Worm (Caenorhabditis elegans): ENCODE results near the gene acl-14.

Gene acl-14

DNA sequence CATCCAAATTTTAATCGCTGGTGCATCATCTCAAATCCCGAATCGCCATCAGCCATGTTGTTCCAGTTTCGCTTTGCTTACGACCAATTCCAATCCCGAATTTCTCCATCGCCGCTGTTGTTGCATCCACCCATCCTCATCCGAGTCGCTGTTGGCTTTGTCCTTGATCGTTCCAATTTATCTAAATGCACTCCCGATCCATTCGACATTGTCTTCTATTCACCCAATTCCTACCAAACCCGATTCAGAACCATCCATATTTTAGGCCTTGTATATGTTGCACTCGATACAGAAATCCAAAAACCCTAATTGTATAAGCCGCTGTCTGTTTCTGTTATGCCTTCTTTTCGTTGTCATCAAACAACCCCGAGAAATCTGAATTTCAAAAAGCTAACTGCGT, 6.9 kb upstream of the acl-14 start (continued):
- TF ChIP-seq bed-2 (GFP tag; IDR thresholded peaks at IDR 0.05), result no peak
- no peak for TF ChIP-seq T07F8.4 (tag; optimal IDR thresholded peaks at IDR 0.05)
- TF ChIP-seq ceh-58 (GFP tag; IDR thresholded peaks at IDR 0.05), result 0 out of 2 replicates have a peak, but pooled peaks have one; percentile 86
- TF ChIP-seq D2030.7 (GFP tag; IDR thresholded peaks at IDR 0.05), result peak; percentile 26; the same call in 1 of the 2 replicates
- TF ChIP-seq lin-26 (GFP tag; IDR thresholded peaks at IDR 0.05), result peak; percentile 45
- TF ChIP-seq unc-62 (GFP tag; optimal IDR thresholded peaks at IDR 0.05), result no peak
- no peak for TF ChIP-seq nhr-80 (tag; optimal IDR thresholded peaks at IDR 0.05)
- peak; percentile 72 for TF ChIP-seq ceh-100 (GFP tag; IDR thresholded peaks at IDR 0.05)
- no peak for TF ChIP-seq pha-4 (tag; optimal IDR thresholded peaks at IDR 0.05)
- TF ChIP-seq lsl-1 (GFP tag; optimal IDR thresholded peaks at IDR 0.05), result no peak
- peak; percentile 81 for TF ChIP-seq nfya-2 (GFP tag; IDR thresholded peaks at IDR 0.05)
- no peak for TF ChIP-seq ets-4 (GFP tag; optimal IDR thresholded peaks at IDR 0.05)
- TF ChIP-seq hsf-1 (GFP tag; IDR thresholded peaks at IDR 0.05), result peak; percentile 59; the same call in 1 of the 2 replicates
- TF ChIP-seq egl-18 (GFP tag; IDR thresholded peaks at IDR 0.05), result no peak
- no peak for TF ChIP-seq ztf-26 (tag; optimal IDR thresholded peaks at IDR 0.05)
- TF ChIP-seq let-607 (tag; optimal IDR thresholded peaks at IDR 0.05), result no peak
- peak; percentile 49; the same call in 1 of the 2 replicates for TF ChIP-seq mcd-1 (GFP tag; IDR thresholded peaks at IDR 0.05)
- TF ChIP-seq Y79H2A.3 (GFP tag; conservative IDR thresholded peaks at IDR 0.05), result peak; percentile 92
- peak; percentile 86 for TF ChIP-seq nfyb-1 (GFP tag; IDR thresholded peaks at IDR 0.05)
- no peak for TF ChIP-seq attf-5 (GFP tag; optimal IDR thresholded peaks at IDR 0.05)
- TF ChIP-seq B0336.3 (GFP tag; IDR thresholded peaks at IDR 0.05), result peak; percentile 52
- TF ChIP-seq F39B2.1 (GFP tag; IDR thresholded peaks at IDR 0.05), result peak; percentile 50; the same call in 1 of the 2 replicates
- 0 out of 2 replicates have a peak, but pooled peaks have one; percentile 42 for TF ChIP-seq attf-6 (GFP tag; IDR thresholded peaks at IDR 0.05)
- TF ChIP-seq F22D6.2 (tag; optimal IDR thresholded peaks at IDR 0.05), result no peak
- no peak for TF ChIP-seq F55B11.4 (tag; optimal IDR thresholded peaks at IDR 0.05; ENCODE audit: borderline replicate concordance, insufficient read depth)
- 0 out of 2 replicates have a peak, but pooled peaks have one; percentile 11 for TF ChIP-seq aptf-3 (GFP tag; IDR thresholded peaks at IDR 0.05)
- TF ChIP-seq cebp-1 (GFP tag; IDR thresholded peaks at IDR 0.05), result peak; percentile 70
- TF ChIP-seq cebp-1 (tag; optimal IDR thresholded peaks at IDR 0.05), result peak; percentile 62
- TF ChIP-seq Y53G8AR.9 (GFP tag; conservative IDR thresholded peaks at IDR 0.05), result peak; percentile 96
- peak; percentile 16 for TF ChIP-seq atf-7 (tag; optimal IDR thresholded peaks at IDR 0.05)
- TF ChIP-seq F37B4.10 (GFP tag; IDR thresholded peaks at IDR 0.05), result peak; percentile 94
- no peak for TF ChIP-seq die-1 (tag; optimal IDR thresholded peaks at IDR 0.05)
- TF ChIP-seq xnd-1 (tag; optimal IDR thresholded peaks at IDR 0.05), result no peak
- TF ChIP-seq ZK185.1 (tag; optimal IDR thresholded peaks at IDR 0.05; ENCODE audit: poor library complexity, severe bottlenecking), result no peak
- no peak for TF ChIP-seq somi-1 (GFP tag; optimal IDR thresholded peaks at IDR 0.05)
- TF ChIP-seq lin-54 (GFP tag; optimal IDR thresholded peaks at IDR 0.05), result no peak
- peak; percentile 62 for TF ChIP-seq hmg-1.2 (GFP tag; IDR thresholded peaks at IDR 0.05)
- peak; percentile 58; the same call in 1 of the 2 replicates for TF ChIP-seq dox-1 (GFP tag; IDR thresholded peaks at IDR 0.05)
- TF ChIP-seq nfya-1 (tag; optimal IDR thresholded peaks at IDR 0.05; ENCODE audit: borderline replicate concordance, insufficient read depth), result no peak
- no peak for TF ChIP-seq lir-1 (GFP tag; conservative IDR thresholded peaks at IDR 0.05)
- TF ChIP-seq snpc-1.1 (tag; optimal IDR thresholded peaks at IDR 0.05; ENCODE audit: insufficient read depth), result no peak
- peak; percentile 54; the same call in 1 of the 2 replicates for TF ChIP-seq C17E4.6 (GFP tag; IDR thresholded peaks at IDR 0.05)
- TF ChIP-seq ztf-28 (GFP tag; IDR thresholded peaks at IDR 0.05), result peak; percentile 28; the same call in 1 of the 2 replicates
- TF ChIP-seq ztf-18 (tag; optimal IDR thresholded peaks at IDR 0.05), result no peak
- peak in 1 of 3 experiments; percentile 49 for TF ChIP-seq lin-35 (GFP tag; optimal IDR thresholded peaks at IDR 0.05)
- no peak for TF ChIP-seq snpc-3.4 (tag; optimal IDR thresholded peaks at IDR 0.05)
- 0 out of 2 replicates have a peak, but pooled peaks have one; percentile 43 for TF ChIP-seq nhr-120 (GFP tag; IDR thresholded peaks at IDR 0.05)
- 0 out of 2 replicates have a peak, but pooled peaks have one; percentile 23 for TF ChIP-seq bed-1 (GFP tag; IDR thresholded peaks at IDR 0.05)
